Worm (Caenorhabditis elegans) whole organism, L4 larva: ENCODE measurements around the gene ceh-1.

ENCODE experiments used
- F49E8.2 ChIP-seq: sonication (generic microtip); optimal IDR thresholded peaks from 2 replicates; lab custom pipeline; 2016; ENCODE audit warnings: missing compliant biosample characterization, mild to moderate bottlenecking, missing genetic modification characterization, borderline replicate concordance
- R02D3.7 ChIP-seq: fragments of 150-350 bp; sonication (generic microtip); optimal IDR thresholded peaks from 3 replicates; lab custom pipeline; 2014; ENCODE audit warnings: missing biosample characterization, missing genetic modification characterization
- ZK337.2 ChIP-seq: fragments of 200-800 bp; sonication (Bioruptor generic); IDR thresholded peaks from 2 replicates; pipeline ENCODE4 v1.3.6; 2022; ENCODE audit warnings: missing genetic modification reagents, missing genetic modification characterization, missing compliant biosample characterization
- duxl-1 ChIP-seq: sonication (generic microtip); optimal IDR thresholded peaks from 2 replicates; lab custom pipeline; 2016; ENCODE audit warnings: mild to moderate bottlenecking, missing genetic modification characterization, moderate library complexity, missing compliant biosample characterization; ENCODE audit not compliant: poor library complexity
- egl-27 ChIP-seq: sonication (generic microtip); optimal IDR thresholded peaks from 3 replicates; lab custom pipeline; 2017; ENCODE audit warnings: missing biosample characterization, missing genetic modification reagents, missing genetic modification characterization
- hif-1 ChIP-seq, 2 experiments: sonication (generic microtip); optimal IDR thresholded peaks; 2 replicates each; lab custom pipeline; 2016 to 2017; ENCODE audit warnings: missing compliant biosample characterization in 2 of 2, missing genetic modification characterization in 2 of 2, missing genetic modification reagents in 2 of 2, missing genotype in 2 of 2, mild to moderate bottlenecking in 1 of 2
- lin-13 ChIP-seq: fragments of 150-350 bp; optimal IDR thresholded peaks from 2 replicates; lab custom pipeline; 2014; ENCODE audit warnings: missing biosample characterization, missing genetic modification reagents, missing genetic modification characterization
- lsy-2 ChIP-seq, 2 experiments: fragments of 150-350 bp in 1 of 2; sonication (generic microtip) in 1 of 2; optimal IDR thresholded peaks; 2 replicates each; lab custom pipeline; 2014 to 2017; ENCODE audit warnings: missing biosample characterization in 2 of 2, missing genetic modification characterization in 2 of 2
- nhr-237 ChIP-seq: sonication (generic microtip); optimal IDR thresholded peaks from 2 replicates; lab custom pipeline; 2017; ENCODE audit warnings: missing biosample characterization, missing genetic modification characterization
- nhr-28 ChIP-seq: fragments of 150-350 bp; optimal IDR thresholded peaks from 2 replicates; lab custom pipeline; 2014; ENCODE audit warnings: missing biosample characterization, missing genetic modification characterization
- nhr-77 ChIP-seq: fragments of 150-350 bp; optimal IDR thresholded peaks from 2 replicates; lab custom pipeline; 2014; ENCODE audit warnings: missing biosample characterization, missing genetic modification characterization
- php-3 ChIP-seq: fragments of 200-800 bp; sonication (Bioruptor generic); IDR thresholded peaks from 2 replicates; pipeline ENCODE4 v1.3.6; 2022; ENCODE audit warnings: missing genetic modification reagents, missing genetic modification characterization, missing compliant biosample characterization
- unc-39 ChIP-seq: sonication (generic microtip); optimal IDR thresholded peaks from 2 replicates; lab custom pipeline; 2017; ENCODE audit warnings: missing biosample characterization, missing genetic modification characterization

DNA sequence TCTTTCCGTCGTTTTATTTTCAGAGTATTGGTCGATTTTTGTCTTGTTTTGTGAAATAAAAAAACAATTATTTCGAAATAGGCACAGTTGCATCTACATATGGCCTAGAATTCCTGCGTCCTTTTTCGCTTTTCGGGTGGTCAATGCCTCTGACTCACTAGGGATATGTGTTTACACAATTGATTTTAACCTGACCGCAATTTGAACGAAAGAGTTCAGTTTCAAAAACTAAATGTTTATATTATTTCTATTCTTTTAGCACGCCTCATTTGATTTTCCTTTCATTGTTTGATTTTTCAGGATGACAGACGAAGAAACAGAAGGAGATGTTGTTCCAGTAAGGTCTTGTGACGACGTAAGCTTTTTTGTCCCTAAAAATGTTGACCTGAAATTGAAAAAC, 13.8 kb upstream of the ceh-1 start, which contains the start of gene mfsd-12:
- no peak for TF ChIP-seq nhr-77 (tag; lab: Kevin White, UChicago)
- no peak for TF ChIP-seq hif-1 (tag; optimal IDR thresholded peaks at IDR 0.05; lab: Kevin White, UChicago)
- no peak for TF ChIP-seq php-3
- no peak for TF ChIP-seq lin-13
- no peak for TF ChIP-seq duxl-1 (tag; lab: Kevin White, UChicago)
- no peak for TF ChIP-seq nhr-237 (tag; lab: Kevin White, UChicago)
- TF ChIP-seq egl-27 (tag; lab: Kevin White, UChicago), result no peak
- no peak for TF ChIP-seq R02D3.7
- no peak for TF ChIP-seq ZK337.2 (GFP tag; lab: Robert Waterston, UW)
- no peak for TF ChIP-seq unc-39 (tag; lab: Kevin White, UChicago)
- no peak for TF ChIP-seq nhr-28 (tag; lab: Kevin White, UChicago)
- no peak for TF ChIP-seq F49E8.2 (tag; lab: Kevin White, UChicago)
- TF ChIP-seq lsy-2 (tag; optimal IDR thresholded peaks at IDR 0.05; lab: Kevin White, UChicago), result no peak
